Fruit fly (Drosophila melanogaster) whole organism: ENCODE results near the gene cindr.

ENCODE experiments used
- CG8478 ChIP-seq: fragments of >200 bp; optimal IDR thresholded peaks from 2 replicates; lab custom pipeline; 2018; ENCODE audit warnings: inconsistent platforms
- EcR ChIP-seq, 2 experiments: fragments of >200 bp; optimal IDR thresholded peaks; 2 replicates each; lab custom pipeline; 2017; ENCODE audit warnings: missing biosample characterization in 2 of 2, missing genetic modification characterization in 2 of 2, missing genetic modification reagents in 2 of 2
- pan ChIP-seq: fragments of >200 bp; optimal IDR thresholded peaks from 2 replicates; lab custom pipeline; 2017
- psq ChIP-seq: fragments of >200 bp; optimal IDR thresholded peaks from 2 replicates; lab custom pipeline; 2017
- usp ChIP-seq: fragments of >200 bp; optimal IDR thresholded peaks from 2 replicates; lab custom pipeline; 2017; ENCODE audit warnings: missing biosample characterization, missing genetic modification characterization, mixed read lengths

DNA sequence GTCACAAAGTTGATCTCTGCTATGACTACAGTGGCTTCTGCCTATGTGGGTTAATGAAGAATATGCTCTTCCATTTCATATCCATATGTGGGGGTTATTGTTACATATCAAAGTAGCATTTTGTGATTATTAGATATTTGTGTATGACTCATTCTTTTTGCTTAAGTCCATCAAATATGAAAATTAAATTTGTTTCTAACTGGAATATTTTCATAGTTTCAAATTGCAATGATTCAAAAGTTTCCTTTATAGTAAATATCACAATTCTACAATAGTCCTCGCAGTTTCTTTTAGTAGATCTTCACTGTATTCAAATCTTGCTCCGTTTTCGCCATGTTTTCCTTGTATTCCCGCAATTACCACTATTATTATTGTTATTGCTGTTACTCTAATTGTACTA lies 3.2 kb upstream of the cindr start:
- TF ChIP-seq pan (lab: Kevin White, UChicago) (no peak), CG8478 (lab: Kevin White, UChicago) (no peak), usp (GFP tag; lab: Kevin White, UChicago) (no peak), psq (lab: Kevin White, UChicago) (no peak), EcR (GFP tag; optimal IDR thresholded peaks at IDR 0.05; lab: Kevin White, UChicago) (no peak)
